Worm (Caenorhabditis elegans) whole organism, L2 larva: Measurements from ENCODE around the gene C04B4.5.

Experiments
- ama-1 ChIP-seq: fragments of 150-350 bp; optimal IDR thresholded peaks from 2 replicates; lab custom pipeline; 2018; ENCODE audit warnings: inconsistent platforms
- elt-3 ChIP-seq: sonication (generic microtip); optimal IDR thresholded peaks from 2 replicates; lab custom pipeline; 2017; ENCODE audit warnings: missing biosample characterization, missing genetic modification characterization
- fos-1 ChIP-seq: fragments of 150-350 bp; optimal IDR thresholded peaks from 2 replicates; lab custom pipeline; 2014; ENCODE audit warnings: missing biosample characterization, missing genetic modification characterization
- lin-39 ChIP-seq: fragments of 150-350 bp; optimal IDR thresholded peaks from 2 replicates; lab custom pipeline; 2014; ENCODE audit warnings: missing biosample characterization, missing genetic modification reagents, missing genetic modification characterization
- lsy-2 ChIP-seq, 2 experiments: fragments of 150-350 bp in 1 of 2; sonication (generic microtip) in 1 of 2; optimal IDR thresholded peaks; 2 replicates each; lab custom pipeline; 2014 to 2017; ENCODE audit warnings: missing biosample characterization in 2 of 2, missing genetic modification characterization in 2 of 2
- mdl-1 ChIP-seq, 2 experiments: fragments of 150-350 bp in 1 of 2; sonication (generic microtip) in 1 of 2; optimal IDR thresholded peaks; 2 replicates each; lab custom pipeline; 2017; ENCODE audit warnings: missing biosample characterization in 2 of 2, missing genetic modification characterization in 2 of 2
- nhr-11 ChIP-seq: fragments of 150-350 bp; optimal IDR thresholded peaks from 2 replicates; lab custom pipeline; 2014; ENCODE audit warnings: missing biosample characterization, missing genetic modification characterization
- nhr-25 ChIP-seq: fragments of 150-350 bp; sonication (generic microtip); optimal IDR thresholded peaks from 3 replicates; lab custom pipeline; 2014; ENCODE audit warnings: missing biosample characterization, missing genetic modification characterization
- skn-1 ChIP-seq: sonication (generic microtip); optimal IDR thresholded peaks from 2 replicates; lab custom pipeline; 2017; ENCODE audit warnings: missing biosample characterization, missing genetic modification characterization
- snpc-4 ChIP-seq: fragments of 150-350 bp; optimal IDR thresholded peaks from 2 replicates; lab custom pipeline; 2014; ENCODE audit warnings: missing biosample characterization, missing genetic modification characterization
- ztf-11 ChIP-seq: sonication (generic microtip); optimal IDR thresholded peaks from 2 replicates; lab custom pipeline; 2017; ENCODE audit warnings: missing biosample characterization, missing genetic modification characterization
- ztf-4 ChIP-seq: fragments of 150-350 bp; optimal IDR thresholded peaks from 2 replicates; lab custom pipeline; 2014; ENCODE audit warnings: missing biosample characterization, missing genetic modification characterization

ce11 chrX:12326424-12326823 lies 38.3 kb upstream of the C04B4.5 start, which contains the start of gene srd-41:
- TF ChIP-seq skn-1 (tag; lab: Kevin White, UChicago) = no peak
- no peak for TF ChIP-seq nhr-25 (tag; lab: Kevin White, UChicago)
- no peak for TF ChIP-seq nhr-11 (tag; lab: Kevin White, UChicago)
- TF ChIP-seq ama-1 (lab: Kevin White, UChicago) = no peak
- no peak for TF ChIP-seq elt-3 (tag; lab: Kevin White, UChicago)
- TF ChIP-seq ztf-11 (tag; lab: Kevin White, UChicago) = no peak
- no peak for TF ChIP-seq lin-39 (tag; lab: Kevin White, UChicago)
- no peak for TF ChIP-seq fos-1 (tag; lab: Kevin White, UChicago)
- TF ChIP-seq snpc-4 (tag; lab: Kevin White, UChicago) = no peak
- no peak for TF ChIP-seq lsy-2 (tag; optimal IDR thresholded peaks at IDR 0.05; lab: Kevin White, UChicago)
- no peak for TF ChIP-seq ztf-4
- TF ChIP-seq mdl-1 (tag; optimal IDR thresholded peaks at IDR 0.05; lab: Kevin White, UChicago) = no peak
